Fruit fly (Drosophila melanogaster): ENCODE measurements around the gene CG11768.

- no peak for TF ChIP-seq CG8478 (optimal IDR thresholded peaks at IDR 0.05)
- TF ChIP-seq EcR (GFP tag; optimal IDR thresholded peaks at IDR 0.05): no peak
- TF ChIP-seq Dll (optimal IDR thresholded peaks at IDR 0.05): no peak
- TF ChIP-seq pan (optimal IDR thresholded peaks at IDR 0.05): no peak
- TF ChIP-seq psq (optimal IDR thresholded peaks at IDR 0.05): no peak
- TF ChIP-seq usp (GFP tag; optimal IDR thresholded peaks at IDR 0.05): no peak
Observed at dm6 chr3R:8712722-8713131, 55.3 kb downstream of the CG11768 start, which contains the start of gene CG8112.

Measured in whole organism.